Worm (Caenorhabditis elegans): ENCODE results near the gene F46G11.6.

ce11 chrX:5763292-5763691 is 23.0 kb upstream of the F46G11.6 start, which contains the start of gene tag-294:
- TF ChIP-seq unc-62 (GFP tag; optimal IDR thresholded peaks at IDR 0.05) (no peak), nhr-237 (tag; optimal IDR thresholded peaks at IDR 0.05) (no peak), sptf-1 (tag; optimal IDR thresholded peaks at IDR 0.05) (no peak)
